Worm (Caenorhabditis elegans) whole organism, early embryonic: ENCODE data around the gene Y69A2AR.12.

Experiments
- F13C5.2 ChIP-seq: sonication (generic microtip); optimal IDR thresholded peaks from 2 replicates; lab custom pipeline; 2017; ENCODE audit warnings: mild to moderate bottlenecking, missing genetic modification characterization, inconsistent platforms, missing compliant biosample characterization
- aly-1 ChIP-seq: sonication (generic microtip); optimal IDR thresholded peaks from 2 replicates; lab custom pipeline; 2016; ENCODE audit warnings: missing genetic modification characterization, missing compliant biosample characterization
- ama-1 ChIP-seq: fragments of 150-350 bp; optimal IDR thresholded peaks from 2 replicates; lab custom pipeline; 2014
- ceh-36 ChIP-seq: sonication (generic microtip); optimal IDR thresholded peaks from 2 replicates; lab custom pipeline; 2016; ENCODE audit warnings: missing genetic modification characterization, inconsistent platforms, missing compliant biosample characterization
- flt-1 ChIP-seq: fragments of 200-800 bp; sonication (Bioruptor generic); IDR thresholded peaks from 2 replicates; pipeline ENCODE4 v1.3.6; 2022; ENCODE audit warnings: missing genetic modification characterization, missing compliant biosample characterization
- hmbx-1 ChIP-seq: sonication (generic microtip); optimal IDR thresholded peaks from 2 replicates; lab custom pipeline; 2016; ENCODE audit warnings: mild to moderate bottlenecking, missing genetic modification characterization, missing compliant biosample characterization
- scrt-1 ChIP-seq: fragments of 200-800 bp; sonication (Bioruptor generic); IDR thresholded peaks from 2 replicates; pipeline ENCODE4 v1.3.6; 2022; ENCODE audit warnings: missing genetic modification characterization, missing compliant biosample characterization
- tbx-37 ChIP-seq: fragments of 200-800 bp; sonication (Bioruptor generic); conservative IDR thresholded peaks from 2 replicates; pipeline ENCODE4 v1.3.6; 2022; ENCODE audit warnings: missing genetic modification reagents, missing genetic modification characterization, missing compliant biosample characterization
- tra-4 ChIP-seq: sonication (generic microtip); optimal IDR thresholded peaks from 2 replicates; lab custom pipeline; 2017; ENCODE audit warnings: missing genetic modification characterization, missing compliant biosample characterization

ce11 chrIV:2529281-2529680 lies 39.1 kb upstream of the Y69A2AR.12 start:
- TF ChIP-seq ama-1 (no peak), tra-4 (no peak), F13C5.2 (no peak), tbx-37 (GFP tag; lab: Robert Waterston, UW) (no peak), ceh-36 (tag; lab: Kevin White, UChicago) (no peak), scrt-1 (no peak), hmbx-1 (tag; lab: Kevin White, UChicago) (no peak), aly-1 (tag; lab: Kevin White, UChicago) (no peak), flt-1 (GFP tag; lab: Robert Waterston, UW) (no peak)
